Fruit fly (Drosophila melanogaster): ENCODE results near the gene mbf1.

The mbf1 gene

DNA sequence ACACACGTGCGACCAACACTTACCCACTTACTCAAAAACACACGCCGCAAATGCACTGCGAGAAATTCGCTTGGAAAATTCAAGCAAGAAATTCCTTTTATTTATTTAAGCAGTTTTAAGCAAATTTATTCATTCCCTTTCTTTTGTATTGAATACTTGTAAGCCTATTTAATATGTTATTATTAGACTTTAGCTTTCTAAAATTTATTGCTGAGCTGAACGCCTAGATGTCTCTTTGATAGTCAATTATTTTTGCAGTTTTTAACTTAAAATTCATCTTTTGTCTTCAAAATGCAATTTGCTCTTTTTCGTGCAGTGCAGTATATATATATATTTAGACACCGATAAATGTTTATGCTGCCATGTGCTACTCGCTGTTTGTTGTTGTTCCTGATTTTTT, 40.3 kb upstream of the mbf1 start (continued):
- TF ChIP-seq CG5180 (GFP tag; optimal IDR thresholded peaks at IDR 0.05) (peak; percentile 68), Myb (GFP tag; optimal IDR thresholded peaks at IDR 0.05) (peak; percentile 31), Aef1 (GFP tag; IDR thresholded peaks at IDR 0.05) (peak; percentile 77), H2.0 (GFP tag; IDR thresholded peaks at IDR 0.05) (peak; percentile 61), esg (GFP tag; conservative IDR thresholded peaks at IDR 0.05) (peak; percentile 76), dmrt99B (tag; optimal IDR thresholded peaks at IDR 0.05) (peak; percentile 86), CG34224 (GFP tag; IDR thresholded peaks at IDR 0.05; ENCODE audit: partially characterized antibody) (no peak), CG7556 (GFP tag; optimal IDR thresholded peaks at IDR 0.05) (peak; percentile 88), eyg (GFP tag; optimal IDR thresholded peaks at IDR 0.05) (peak; percentile 33), Antp (GFP tag; optimal IDR thresholded peaks at IDR 0.05) (peak; percentile 64), Tbp (GFP tag; optimal IDR thresholded peaks at IDR 0.05) (no peak), Meics (GFP tag; optimal IDR thresholded peaks at IDR 0.05) (peak; percentile 85), CG34422 (GFP tag; IDR thresholded peaks at IDR 0.05) (peak; percentile 69; the same call in 1 of the 3 replicates), CG8944 (GFP tag; optimal IDR thresholded peaks at IDR 0.05) (peak; percentile 71), amos (GFP tag; IDR thresholded peaks at IDR 0.05; ENCODE audit: partially characterized antibody) (no peak), en (GFP tag; optimal IDR thresholded peaks at IDR 0.05) (peak; percentile 43), CG13296 (GFP tag; optimal IDR thresholded peaks at IDR 0.05) (peak; percentile 79), Fer3 (tag; optimal IDR thresholded peaks at IDR 0.05) (peak; percentile 82), Nf-YB (GFP tag; optimal IDR thresholded peaks at IDR 0.05) (peak; percentile 64), eve (GFP tag; optimal IDR thresholded peaks at IDR 0.05) (peak in 1 of 2 experiments; percentile 90), peb (GFP tag; IDR thresholded peaks at IDR 0.05) (peak; percentile 44; the same call in 1 of the 2 replicates), CG16779 (GFP tag; IDR thresholded peaks at IDR 0.05) (no peak), psq (GFP tag; optimal IDR thresholded peaks at IDR 0.05) (no peak), fu2 (GFP tag; optimal IDR thresholded peaks at IDR 0.05) (peak; percentile 56), Doc2 (GFP tag; IDR thresholded peaks at IDR 0.05) (0 out of 2 replicates have a peak, but pooled peaks have one; percentile 28), CG4820 (GFP tag; optimal IDR thresholded peaks at IDR 0.05) (peak; percentile 83), pfk (GFP tag; optimal IDR thresholded peaks at IDR 0.05) (no peak), ash1 (GFP tag; optimal IDR thresholded peaks at IDR 0.05) (no peak), TFAM (GFP tag; optimal IDR thresholded peaks at IDR 0.05) (no peak), Usf (GFP tag; optimal IDR thresholded peaks at IDR 0.05) (peak; percentile 52), ERR (GFP tag; optimal IDR thresholded peaks at IDR 0.05) (no peak), nom (GFP tag; optimal IDR thresholded peaks at IDR 0.05) (no peak), slbo (GFP tag; IDR thresholded peaks at IDR 0.05) (peak; percentile 71), Ravus (GFP tag; IDR thresholded peaks at IDR 0.05) (peak; percentile 23), seq (GFP tag; IDR thresholded peaks at IDR 0.05) (peak; percentile 67), CG2678 (tag; optimal IDR thresholded peaks at IDR 0.05) (peak; percentile 93), CG17829 (tag; optimal IDR thresholded peaks at IDR 0.05) (peak; percentile 85), CG12219 (GFP tag; optimal IDR thresholded peaks at IDR 0.05) (peak; percentile 66), otp (GFP tag; IDR thresholded peaks at IDR 0.05) (peak; percentile 49; the same call in 1 of the 3 replicates), disco-r (GFP tag; optimal IDR thresholded peaks at IDR 0.05) (peak; percentile 43), pho (GFP tag; optimal IDR thresholded peaks at IDR 0.05) (peak; percentile 54), chif (GFP tag; optimal IDR thresholded peaks at IDR 0.05) (peak; percentile 78), CG42726 (GFP tag; IDR thresholded peaks at IDR 0.05; ENCODE audit: partially characterized antibody) (no peak), gce (GFP tag; IDR thresholded peaks at IDR 0.05) (no peak), trh (GFP tag; optimal IDR thresholded peaks at IDR 0.05) (peak; percentile 51), gem (tag; optimal IDR thresholded peaks at IDR 0.05) (peak; percentile 93), CG13123 (GFP tag; optimal IDR thresholded peaks at IDR 0.05) (peak; percentile 37), vfl (GFP tag; optimal IDR thresholded peaks at IDR 0.05) (peak; percentile 54), Lim3 (GFP tag; IDR thresholded peaks at IDR 0.05) (no peak), dimm (GFP tag; IDR thresholded peaks at IDR 0.05) (0 out of 2 replicates have a peak, but pooled peaks have one; percentile 7), jigr1 (GFP tag; IDR thresholded peaks at IDR 0.05) (no peak), CG10431 (GFP tag; optimal IDR thresholded peaks at IDR 0.05) (peak; percentile 31)

Data from whole organism, embryonic.